Worm (Caenorhabditis elegans) whole organism, L2 larva: ENCODE data around the gene pir-2.

Source experiments
- F13H6.1 ChIP-seq: sonication (generic microtip); optimal IDR thresholded peaks from 2 replicates; lab custom pipeline; 2016; ENCODE audit warnings: missing genetic modification characterization, missing compliant biosample characterization
- aly-2 ChIP-seq: fragments of 150-350 bp; optimal IDR thresholded peaks from 2 replicates; lab custom pipeline; 2014; ENCODE audit warnings: missing biosample characterization, missing genetic modification characterization
- egl-27 ChIP-seq: sonication (generic microtip); optimal IDR thresholded peaks from 3 replicates; lab custom pipeline; 2017; ENCODE audit warnings: missing biosample characterization, missing genetic modification reagents, missing genetic modification characterization
- fos-1 ChIP-seq: fragments of 150-350 bp; optimal IDR thresholded peaks from 2 replicates; lab custom pipeline; 2014; ENCODE audit warnings: missing biosample characterization, missing genetic modification characterization
- lin-39 ChIP-seq: fragments of 150-350 bp; optimal IDR thresholded peaks from 2 replicates; lab custom pipeline; 2014; ENCODE audit warnings: missing biosample characterization, missing genetic modification reagents, missing genetic modification characterization
- lsy-2 ChIP-seq, 2 experiments: fragments of 150-350 bp in 1 of 2; sonication (generic microtip) in 1 of 2; optimal IDR thresholded peaks; 2 replicates each; lab custom pipeline; 2014 to 2017; ENCODE audit warnings: missing biosample characterization in 2 of 2, missing genetic modification characterization in 2 of 2
- nhr-12 ChIP-seq: fragments of 150-350 bp; optimal IDR thresholded peaks from 2 replicates; lab custom pipeline; 2014; ENCODE audit warnings: missing biosample characterization, missing genetic modification characterization
- nhr-237 ChIP-seq: fragments of 150-350 bp; optimal IDR thresholded peaks from 2 replicates; lab custom pipeline; 2014; ENCODE audit warnings: missing biosample characterization, missing genetic modification characterization
- skn-1 ChIP-seq: sonication (generic microtip); optimal IDR thresholded peaks from 2 replicates; lab custom pipeline; 2017; ENCODE audit warnings: missing biosample characterization, missing genetic modification characterization
- unc-62 ChIP-seq: fragments of 150-350 bp; optimal IDR thresholded peaks from 2 replicates; lab custom pipeline; 2014; ENCODE audit warnings: missing biosample characterization, missing genetic modification reagents, missing genetic modification characterization
- ztf-11 ChIP-seq: sonication (generic microtip); optimal IDR thresholded peaks from 2 replicates; lab custom pipeline; 2017; ENCODE audit warnings: missing biosample characterization, missing genetic modification characterization

- TF ChIP-seq aly-2 (tag; lab: Kevin White, UChicago) (no peak), egl-27 (tag; lab: Kevin White, UChicago) (no peak), fos-1 (tag; lab: Kevin White, UChicago) (no peak), unc-62 (GFP tag; lab: Kevin White, UChicago) (no peak), F13H6.1 (tag; lab: Kevin White, UChicago) (no peak), lsy-2 (tag; optimal IDR thresholded peaks at IDR 0.05; lab: Kevin White, UChicago) (peak in 1 of 2 experiments; percentile 18), nhr-12 (no peak), skn-1 (tag; lab: Kevin White, UChicago) (no peak), ztf-11 (tag; lab: Kevin White, UChicago) (no peak), nhr-237 (tag; lab: Kevin White, UChicago) (no peak), lin-39 (tag; lab: Kevin White, UChicago) (no peak)
Observed at ce11 chrIII:9450933-9451332, 7.5 kb upstream of the pir-2 start.
